Fruit fly (Drosophila melanogaster) whole organism, embryonic: ENCODE data around the gene CG42763.
A peak's percentile ranks its signal among the peaks of the same experiment; 100 is the strongest.

Source experiments
- CG18764 ChIP-seq: fragments of 200-800 bp; sonication (Bioruptor generic); optimal IDR thresholded peaks from 3 replicates; lab custom pipeline; 2016; ENCODE audit warnings: missing biosample characterization, missing genetic modification characterization
- CG42726 ChIP-seq: fragments of 200-800 bp; sonication (Bioruptor generic); IDR thresholded peaks from 2 replicates; pipeline ENCODE4 v1.3.6; 2022; ENCODE audit warnings: missing biosample characterization, missing genetic modification characterization; ENCODE audit not compliant: partially characterized antibody
- CG8478 ChIP-seq: fragments of >200 bp; optimal IDR thresholded peaks from 2 replicates; lab custom pipeline; 2018
- Taf1 ChIP-seq: fragments of 200-800 bp; sonication (Bioruptor generic); IDR thresholded peaks from 2 replicates; pipeline ENCODE4 v1.3.6; 2022; ENCODE audit warnings: missing biosample characterization, missing genetic modification characterization
- btn ChIP-seq: fragments of 200-800 bp; sonication (Bioruptor generic); optimal IDR thresholded peaks from 2 replicates; lab custom pipeline; 2016; ENCODE audit warnings: missing biosample characterization, missing genetic modification characterization
- exex ChIP-seq: fragments of 200-800 bp; sonication (Bioruptor generic); optimal IDR thresholded peaks from 4 replicates; lab custom pipeline; 2018; ENCODE audit warnings: missing biosample characterization, mild to moderate bottlenecking, missing genetic modification characterization, moderate library complexity

dm6 chr2L:8100489-8101352, 44.2 kb downstream of the CG42763 start:
- TF ChIP-seq CG42726 (GFP tag; lab: Robert Waterston, UW) (no peak), CG8478 (lab: Kevin White, UChicago) (no peak), Taf1 (GFP tag; lab: Robert Waterston, UW) (peak; percentile 14; the same call in 1 of the 2 replicates), CG18764 (GFP tag; lab: Kevin White, UChicago) (no peak), btn (GFP tag; lab: Kevin White, UChicago) (no peak), exex (tag; lab: Kevin White, UChicago) (peak; percentile 99)
